Worm (Caenorhabditis elegans) whole organism, L4 larva: Measurements from ENCODE around the gene gkow-1.
A peak's percentile ranks its signal among the peaks of the same experiment; 100 is the strongest.

Experiments
- F10B5.3 ChIP-seq: sonication (generic microtip); optimal IDR thresholded peaks from 2 replicates; lab custom pipeline; 2016; ENCODE audit warnings: mild to moderate bottlenecking, missing genetic modification characterization, missing compliant biosample characterization
- F49E8.2 ChIP-seq: sonication (generic microtip); optimal IDR thresholded peaks from 2 replicates; lab custom pipeline; 2016; ENCODE audit warnings: missing compliant biosample characterization, mild to moderate bottlenecking, missing genetic modification characterization, borderline replicate concordance
- T20F7.1 ChIP-seq: fragments of 200-800 bp; sonication (Bioruptor generic); optimal IDR thresholded peaks from 2 replicates; lab custom pipeline; 2018; ENCODE audit warnings: mild to moderate bottlenecking, missing genetic modification characterization, missing compliant biosample characterization
- Y105C5A.15 ChIP-seq: fragments of 200-800 bp; sonication (Bioruptor generic); IDR thresholded peaks from 2 replicates; pipeline ENCODE4 v1.3.6; 2022; ENCODE audit warnings: missing genetic modification characterization, missing compliant biosample characterization
- Y75B8A.6 ChIP-seq: fragments of 200-800 bp; sonication (Bioruptor generic); IDR thresholded peaks from 2 replicates; pipeline ENCODE4 v1.3.6; 2022; ENCODE audit warnings: missing genetic modification reagents, missing genetic modification characterization, missing compliant biosample characterization
- ZK337.2 ChIP-seq: fragments of 200-800 bp; sonication (Bioruptor generic); IDR thresholded peaks from 2 replicates; pipeline ENCODE4 v1.3.6; 2022; ENCODE audit warnings: missing genetic modification reagents, missing genetic modification characterization, missing compliant biosample characterization
- ama-1 ChIP-seq: fragments of 150-350 bp; optimal IDR thresholded peaks from 2 replicates; lab custom pipeline; 2014; ENCODE audit warnings: inconsistent platforms, mixed read lengths
- ceh-28 ChIP-seq: fragments of 150-350 bp; optimal IDR thresholded peaks from 2 replicates; lab custom pipeline; 2014; ENCODE audit warnings: missing biosample characterization, missing genetic modification reagents, missing genetic modification characterization
- cey-2 ChIP-seq: sonication (generic microtip); optimal IDR thresholded peaks from 3 replicates; lab custom pipeline; 2017; ENCODE audit warnings: missing genetic modification characterization, mild to moderate bottlenecking, missing compliant biosample characterization, antibody characterized with exemption, borderline replicate concordance; ENCODE audit not compliant: insufficient read depth
- ctbp-1 ChIP-seq: fragments of 200-800 bp; sonication (Bioruptor generic); IDR thresholded peaks from 2 replicates; pipeline ENCODE4 v1.3.6; 2022; ENCODE audit warnings: missing genetic modification reagents, missing genetic modification characterization, missing compliant biosample characterization
- dmd-9 ChIP-seq: fragments of 200-800 bp; sonication (Bioruptor generic); IDR thresholded peaks from 2 replicates; pipeline ENCODE4 v1.3.6; 2022; ENCODE audit warnings: missing genetic modification reagents, missing genetic modification characterization, missing compliant biosample characterization
- dpl-1 ChIP-seq: fragments of 150-350 bp; optimal IDR thresholded peaks from 2 replicates; lab custom pipeline; 2014; ENCODE audit warnings: missing biosample characterization, missing genetic modification reagents, missing genetic modification characterization
- duxl-1 ChIP-seq: sonication (generic microtip); optimal IDR thresholded peaks from 2 replicates; lab custom pipeline; 2016; ENCODE audit warnings: mild to moderate bottlenecking, missing genetic modification characterization, moderate library complexity, missing compliant biosample characterization; ENCODE audit not compliant: poor library complexity
- dve-1 ChIP-seq: sonication (generic microtip); optimal IDR thresholded peaks from 2 replicates; lab custom pipeline; 2017; ENCODE audit warnings: antibody characterized with exemption, mild to moderate bottlenecking, missing genetic modification characterization, missing compliant biosample characterization; ENCODE audit not compliant: insufficient read depth
- egl-27 ChIP-seq: sonication (generic microtip); optimal IDR thresholded peaks from 3 replicates; lab custom pipeline; 2017; ENCODE audit warnings: missing biosample characterization, missing genetic modification reagents, missing genetic modification characterization
- hlh-11 ChIP-seq: fragments of 200-800 bp; sonication (Bioruptor generic); optimal IDR thresholded peaks from 2 replicates; lab custom pipeline; 2018; ENCODE audit warnings: mild to moderate bottlenecking, missing genetic modification characterization, missing compliant biosample characterization
- hlh-30 ChIP-seq: sonication (generic microtip); optimal IDR thresholded peaks from 2 replicates; lab custom pipeline; 2017; ENCODE audit warnings: antibody characterized with exemption, mild to moderate bottlenecking, missing genetic modification characterization, missing compliant biosample characterization; ENCODE audit not compliant: insufficient read depth
- hmg-1.1 ChIP-seq: fragments of 200-800 bp; sonication (Bioruptor generic); IDR thresholded peaks from 2 replicates; pipeline ENCODE4 v1.3.6; 2022; ENCODE audit warnings: missing genetic modification reagents, missing genetic modification characterization, missing compliant biosample characterization
- lin-29 ChIP-seq: fragments of 200-800 bp; sonication (Bioruptor generic); IDR thresholded peaks from 2 replicates; pipeline ENCODE4 v1.3.6; 2022; ENCODE audit warnings: missing genetic modification reagents, missing genetic modification characterization, missing compliant biosample characterization
- lin-38 ChIP-seq: fragments of 200-800 bp; sonication (Bioruptor generic); IDR thresholded peaks from 2 replicates; pipeline ENCODE4 v1.3.6; 2022; ENCODE audit warnings: missing genetic modification reagents, missing genetic modification characterization, missing compliant biosample characterization
- lir-3 ChIP-seq: sonication (generic microtip); optimal IDR thresholded peaks from 2 replicates; lab custom pipeline; 2016; ENCODE audit warnings: mild to moderate bottlenecking, missing genetic modification characterization, missing compliant biosample characterization
- lsy-2 ChIP-seq, 2 experiments: fragments of 150-350 bp in 1 of 2; sonication (generic microtip) in 1 of 2; optimal IDR thresholded peaks; 2 replicates each; lab custom pipeline; 2014 to 2017; ENCODE audit warnings: missing biosample characterization in 2 of 2, missing genetic modification characterization in 2 of 2
- mdl-1 ChIP-seq, 2 experiments: fragments of 150-350 bp in 1 of 2; sonication (generic microtip) in 1 of 2; optimal IDR thresholded peaks; 2 replicates each; lab custom pipeline; 2014 to 2017; ENCODE audit warnings: missing biosample characterization in 2 of 2, missing genetic modification characterization in 2 of 2
- mep-1 ChIP-seq: fragments of 150-350 bp; sonication (generic microtip); optimal IDR thresholded peaks from 3 replicates; lab custom pipeline; 2014; ENCODE audit warnings: missing biosample characterization, missing genetic modification characterization
- mes-2 ChIP-seq: sonication (generic microtip); optimal IDR thresholded peaks from 2 replicates; lab custom pipeline; 2016; ENCODE audit warnings: missing genotype, mild to moderate bottlenecking, missing genetic modification characterization, missing compliant biosample characterization; ENCODE audit not compliant: poor library complexity, severe bottlenecking
- nhr-10 ChIP-seq: fragments of 150-350 bp; optimal IDR thresholded peaks from 2 replicates; lab custom pipeline; 2014; ENCODE audit warnings: missing biosample characterization, missing genetic modification characterization
- nhr-102 ChIP-seq: sonication (generic microtip); optimal IDR thresholded peaks from 2 replicates; lab custom pipeline; 2016; ENCODE audit warnings: mild to moderate bottlenecking, missing genetic modification characterization, moderate library complexity, missing compliant biosample characterization
- nhr-11 ChIP-seq: fragments of 150-350 bp; optimal IDR thresholded peaks from 2 replicates; lab custom pipeline; 2014; ENCODE audit warnings: missing biosample characterization, missing genetic modification characterization
- nhr-28 ChIP-seq: fragments of 150-350 bp; optimal IDR thresholded peaks from 2 replicates; lab custom pipeline; 2014; ENCODE audit warnings: missing biosample characterization, missing genetic modification characterization
- nhr-41 ChIP-seq: fragments of 200-800 bp; sonication (Bioruptor generic); IDR thresholded peaks from 2 replicates; pipeline ENCODE4 v1.3.6; 2022; ENCODE audit warnings: missing genetic modification reagents, missing genetic modification characterization, missing compliant biosample characterization
- nhr-77 ChIP-seq: fragments of 150-350 bp; optimal IDR thresholded peaks from 2 replicates; lab custom pipeline; 2014; ENCODE audit warnings: missing biosample characterization, missing genetic modification characterization
- php-3 ChIP-seq: fragments of 200-800 bp; sonication (Bioruptor generic); IDR thresholded peaks from 2 replicates; pipeline ENCODE4 v1.3.6; 2022; ENCODE audit warnings: missing genetic modification reagents, missing genetic modification characterization, missing compliant biosample characterization
- pqm-1 ChIP-seq: sonication (generic microtip); optimal IDR thresholded peaks from 2 replicates; lab custom pipeline; 2017; ENCODE audit warnings: missing biosample characterization, missing genetic modification characterization
- rbr-2 ChIP-seq: sonication (generic microtip); optimal IDR thresholded peaks from 2 replicates; lab custom pipeline; 2016; ENCODE audit warnings: missing genotype, missing genetic modification characterization, missing compliant biosample characterization
- snpc-1.2 ChIP-seq: fragments of 200-800 bp; sonication (Bioruptor generic); IDR thresholded peaks from 2 replicates; pipeline ENCODE4 v1.3.6; 2022; ENCODE audit warnings: missing genetic modification reagents, missing genetic modification characterization, missing compliant biosample characterization
- snpc-4 ChIP-seq: fragments of 150-350 bp; optimal IDR thresholded peaks from 2 replicates; lab custom pipeline; 2014; ENCODE audit warnings: missing biosample characterization, missing genetic modification characterization
- spr-1 ChIP-seq: sonication (generic microtip); optimal IDR thresholded peaks from 2 replicates; lab custom pipeline; 2016; ENCODE audit warnings: mild to moderate bottlenecking, missing genetic modification characterization, missing compliant biosample characterization
- spr-3 ChIP-seq: fragments of 200-800 bp; sonication (Bioruptor generic); optimal IDR thresholded peaks from 2 replicates; lab custom pipeline; 2018; ENCODE audit warnings: mild to moderate bottlenecking, missing genetic modification characterization, missing compliant biosample characterization
- unc-130 ChIP-seq: sonication (generic microtip); optimal IDR thresholded peaks from 2 replicates; lab custom pipeline; 2016; ENCODE audit warnings: missing genetic modification reagents, missing genetic modification characterization, missing compliant biosample characterization
- unc-39 ChIP-seq: sonication (generic microtip); optimal IDR thresholded peaks from 2 replicates; lab custom pipeline; 2017; ENCODE audit warnings: missing biosample characterization, missing genetic modification characterization
- unc-62 ChIP-seq, 3 experiments: fragments of 150-350 bp in 1 of 3; sonication (generic microtip); optimal IDR thresholded peaks in 2 of 3; peaks in 1 of 3; 1 replicate in 1 of 3; 2 replicates in 2 of 3; lab custom pipeline; 2014 to 2017; ENCODE audit warnings: missing biosample characterization in 3 of 3, missing genetic modification characterization in 3 of 3, missing genetic modification reagents in 3 of 3, missing genotype in 1 of 3
- zfp-2 ChIP-seq: sonication (generic microtip); optimal IDR thresholded peaks from 2 replicates; lab custom pipeline; 2016; ENCODE audit warnings: mild to moderate bottlenecking, missing genetic modification characterization, missing compliant biosample characterization

The gkow-1 gene

ce11 chrIV:10366018-10366417, 8.1 kb downstream of the gkow-1 start, which contains the start of gene sir-2.1 (continued):
- peak; percentile 54 for TF ChIP-seq hlh-30 (tag; lab: Kevin White, UChicago)
- no peak for TF ChIP-seq cey-2 (tag; lab: Kevin White, UChicago)
- TF ChIP-seq ceh-28 (tag; lab: Kevin White, UChicago): no peak
- TF ChIP-seq nhr-10 (tag; lab: Kevin White, UChicago): no peak
- TF ChIP-seq dve-1 (tag; lab: Kevin White, UChicago): peak; percentile 58
- TF ChIP-seq ama-1: peak; percentile 29
- TF ChIP-seq zfp-2 (tag; lab: Kevin White, UChicago): no peak
- TF ChIP-seq duxl-1 (tag; lab: Kevin White, UChicago): no peak
- TF ChIP-seq F10B5.3: peak; percentile 57
- TF ChIP-seq unc-130 (GFP tag; lab: Kevin White, UChicago): peak; percentile 30
- TF ChIP-seq lin-38 (GFP tag; lab: Robert Waterston, UW): peak; percentile 53

- TF ChIP-seq dve-1 (tag; lab: Kevin White, UChicago) (peak; percentile 19), nhr-41 (GFP tag; lab: Robert Waterston, UW) (no peak), mes-2 (peak; percentile 22), php-3 (no peak), Y75B8A.6 (no peak), mep-1 (tag; lab: Kevin White, UChicago) (peak; percentile 22), dpl-1 (GFP tag; lab: Kevin White, UChicago) (peak; percentile 47), lsy-2 (tag; optimal IDR thresholded peaks at IDR 0.05; lab: Kevin White, UChicago) (peak in 1 of 2 experiments; percentile 58), Y105C5A.15 (no peak)
Measured at ce11 chrIV:10367740-10368246, 9.9 kb downstream of the gkow-1 start, which contains the start of gene pges-2. Gene pges-2, minus strand, starts transcription at chrIV:10367790.

ce11 chrIV:10368326-10368725, 10.4 kb downstream of the gkow-1 start, which contains the start of gene iars-1:
Gene iars-1, plus strand, starts transcription at chrIV:10368601.
- TF ChIP-seq spr-3 (no peak), F49E8.2 (tag; lab: Kevin White, UChicago) (no peak), unc-62 (GFP tag; optimal IDR thresholded peaks at IDR 0.05 in 1 of 2; lab: Kevin White, UChicago) (no peak), unc-62 (tag; optimal IDR thresholded peaks at IDR 0.05; lab: Kevin White, UChicago) (no peak), nhr-11 (tag; lab: Kevin White, UChicago) (no peak), ama-1 (no peak), T20F7.1 (GFP tag; lab: Kevin White, UChicago) (no peak)
- TF ChIP-seq, all 104 proteins: peak for 0

- TF ChIP-seq lin-38 (GFP tag; lab: Robert Waterston, UW) (peak; percentile 74), hmg-1.1 (GFP tag; lab: Robert Waterston, UW) (peak; percentile 61; the same call in 1 of the 2 replicates), dve-1 (tag; lab: Kevin White, UChicago) (peak; percentile 81), nhr-77 (tag; lab: Kevin White, UChicago) (peak; percentile 51), ZK337.2 (no peak), lin-29 (GFP tag; lab: Robert Waterston, UW) (0 out of 2 replicates have a peak, but pooled peaks have one; percentile 26), hlh-11 (tag; lab: Kevin White, UChicago) (peak; percentile 55), lir-3 (tag; lab: Kevin White, UChicago) (no peak), rbr-2 (peak; percentile 75), spr-1 (peak; percentile 30), nhr-102 (tag; lab: Kevin White, UChicago) (peak; percentile 41), T20F7.1 (GFP tag; lab: Kevin White, UChicago) (peak; percentile 53), egl-27 (tag; lab: Kevin White, UChicago) (no peak), mep-1 (tag; lab: Kevin White, UChicago) (peak; percentile 67), duxl-1 (tag; lab: Kevin White, UChicago) (peak; percentile 16), unc-39 (no peak), nhr-28 (tag; lab: Kevin White, UChicago) (peak; percentile 44), Y75B8A.6 (no peak), snpc-1.2 (GFP tag; lab: Robert Waterston, UW) (0 out of 2 replicates have a peak, but pooled peaks have one; percentile 55), snpc-4 (tag; lab: Kevin White, UChicago) (no peak), pqm-1 (no peak), mdl-1 (tag; optimal IDR thresholded peaks at IDR 0.05; lab: Kevin White, UChicago) (peak in 1 of 2 experiments; percentile 22), hlh-30 (tag; lab: Kevin White, UChicago) (peak; percentile 59), dmd-9 (GFP tag; lab: Robert Waterston, UW) (no peak), ctbp-1 (GFP tag; lab: Robert Waterston, UW) (0 out of 2 replicates have a peak, but pooled peaks have one; percentile 9)
Measured at ce11 chrIV:10373772-10374288, 15.9 kb downstream of the gkow-1 start, which contains the start of gene mpz-5. Gene mpz-5, minus strand, starts transcription at chrIV:10373822.
